Worm (Caenorhabditis elegans) whole organism, L3 larva: ENCODE data around the gene tbc-14.
A peak's percentile ranks its signal among the peaks of the same experiment; 100 is the strongest.

Experiments
- R02D3.7 ChIP-seq: fragments of 150-350 bp; optimal IDR thresholded peaks from 2 replicates; lab custom pipeline; 2014; ENCODE audit warnings: missing biosample characterization, missing genetic modification characterization
- ZK546.5 ChIP-seq: sonication (generic microtip); optimal IDR thresholded peaks from 2 replicates; lab custom pipeline; 2017; ENCODE audit warnings: missing biosample characterization, missing genetic modification characterization
- aly-2 ChIP-seq: fragments of 150-350 bp; optimal IDR thresholded peaks from 2 replicates; lab custom pipeline; 2014; ENCODE audit warnings: missing biosample characterization, missing genetic modification characterization
- ama-1 ChIP-seq: fragments of 150-350 bp; optimal IDR thresholded peaks from 2 replicates; lab custom pipeline; 2018
- ceh-16 ChIP-seq: sonication (generic microtip); optimal IDR thresholded peaks from 2 replicates; lab custom pipeline; 2017; ENCODE audit warnings: missing biosample characterization, missing genetic modification characterization
- ceh-28 ChIP-seq: fragments of 150-350 bp; optimal IDR thresholded peaks from 2 replicates; lab custom pipeline; 2014; ENCODE audit warnings: missing biosample characterization, missing genetic modification reagents, missing genetic modification characterization
- ceh-82 ChIP-seq: fragments of 150-350 bp; optimal IDR thresholded peaks from 2 replicates; lab custom pipeline; 2014; ENCODE audit warnings: missing biosample characterization, missing genetic modification characterization
- ceh-9 ChIP-seq: sonication (generic microtip); optimal IDR thresholded peaks from 2 replicates; lab custom pipeline; 2018; ENCODE audit warnings: missing biosample characterization, missing genetic modification characterization
- daf-12 ChIP-seq: fragments of 150-350 bp; optimal IDR thresholded peaks from 2 replicates; lab custom pipeline; 2014; ENCODE audit warnings: missing biosample characterization, missing genetic modification reagents, missing genetic modification characterization
- egl-27 ChIP-seq: sonication (generic microtip); optimal IDR thresholded peaks from 4 replicates; lab custom pipeline; 2017; ENCODE audit warnings: missing biosample characterization, missing genetic modification reagents, missing genetic modification characterization
- egl-5 ChIP-seq: fragments of 150-350 bp; optimal IDR thresholded peaks from 2 replicates; lab custom pipeline; 2017; ENCODE audit warnings: missing biosample characterization, missing genetic modification reagents, missing genetic modification characterization, inconsistent platforms
- elt-1 ChIP-seq: fragments of 150-350 bp; optimal IDR thresholded peaks from 2 replicates; lab custom pipeline; 2014; ENCODE audit warnings: missing biosample characterization, missing genetic modification characterization
- elt-2 ChIP-seq: sonication (generic microtip); optimal IDR thresholded peaks from 2 replicates; lab custom pipeline; 2016; ENCODE audit warnings: missing genetic modification reagents, mild to moderate bottlenecking, missing genetic modification characterization, missing compliant biosample characterization
- elt-3 ChIP-seq, 3 experiments: fragments of 150-350 bp in 1 of 3; sonication (generic microtip) in 2 of 3; optimal IDR thresholded peaks; 2 replicates in 2 of 3; 4 replicates in 1 of 3; lab custom pipeline; 2014 to 2017; ENCODE audit warnings: missing biosample characterization in 3 of 3, missing genetic modification characterization in 3 of 3
- eor-1 ChIP-seq, 2 experiments: fragments of 150-350 bp; optimal IDR thresholded peaks; 2 replicates each; lab custom pipeline; 2014 to 2018; ENCODE audit warnings: missing biosample characterization in 2 of 2, missing genetic modification characterization in 2 of 2
- fkh-10 ChIP-seq: sonication (generic microtip); optimal IDR thresholded peaks from 2 replicates; lab custom pipeline; 2017; ENCODE audit warnings: missing biosample characterization, missing genetic modification reagents, missing genetic modification characterization
- fkh-2 ChIP-seq: fragments of 150-350 bp; optimal IDR thresholded peaks from 2 replicates; lab custom pipeline; 2014; ENCODE audit warnings: missing biosample characterization, missing genetic modification reagents, missing genetic modification characterization
- fos-1 ChIP-seq: fragments of 150-350 bp; optimal IDR thresholded peaks from 2 replicates; lab custom pipeline; 2014; ENCODE audit warnings: missing biosample characterization, missing genetic modification characterization
- hmg-11 ChIP-seq: sonication (generic microtip); optimal IDR thresholded peaks from 2 replicates; lab custom pipeline; 2016; ENCODE audit warnings: missing genetic modification characterization, missing compliant biosample characterization
- jun-1 ChIP-seq: fragments of 150-350 bp; optimal IDR thresholded peaks from 2 replicates; lab custom pipeline; 2014; ENCODE audit warnings: missing biosample characterization, missing genetic modification reagents, missing genetic modification characterization
- lin-15B ChIP-seq: fragments of 150-350 bp; optimal IDR thresholded peaks from 2 replicates; lab custom pipeline; 2014; ENCODE audit warnings: missing biosample characterization, missing genetic modification characterization
- lin-39 ChIP-seq: fragments of 150-350 bp; optimal IDR thresholded peaks from 2 replicates; lab custom pipeline; 2018; ENCODE audit warnings: missing biosample characterization, missing genetic modification reagents, missing genetic modification characterization
- lsy-12 ChIP-seq: sonication (generic microtip); optimal IDR thresholded peaks from 2 replicates; lab custom pipeline; 2016; ENCODE audit warnings: mild to moderate bottlenecking, missing genetic modification characterization, missing compliant biosample characterization
- mdl-1 ChIP-seq: fragments of 150-350 bp; optimal IDR thresholded peaks from 2 replicates; lab custom pipeline; 2014; ENCODE audit warnings: missing biosample characterization, missing genetic modification characterization
- mml-1 ChIP-seq: fragments of 150-350 bp; sonication (generic microtip); optimal IDR thresholded peaks from 3 replicates; lab custom pipeline; 2014; ENCODE audit warnings: missing biosample characterization, missing genetic modification characterization
- nfya-1 ChIP-seq: sonication (generic microtip); optimal IDR thresholded peaks from 2 replicates; lab custom pipeline; 2017; ENCODE audit warnings: missing genetic modification characterization, mild to moderate bottlenecking, missing compliant biosample characterization, antibody characterized with exemption, moderate library complexity; ENCODE audit not compliant: insufficient read depth
- nhr-11 ChIP-seq: fragments of 150-350 bp; optimal IDR thresholded peaks from 2 replicates; lab custom pipeline; 2014; ENCODE audit warnings: missing biosample characterization, missing genetic modification characterization
- nhr-12 ChIP-seq: fragments of 150-350 bp; optimal IDR thresholded peaks from 2 replicates; lab custom pipeline; 2014; ENCODE audit warnings: missing biosample characterization, missing genetic modification characterization
- nhr-23 ChIP-seq: fragments of 150-350 bp; optimal IDR thresholded peaks from 2 replicates; lab custom pipeline; 2014; ENCODE audit warnings: missing biosample characterization, missing genetic modification reagents, missing genetic modification characterization
- nhr-237 ChIP-seq: fragments of 150-350 bp; optimal IDR thresholded peaks from 2 replicates; lab custom pipeline; 2014; ENCODE audit warnings: missing biosample characterization, missing genetic modification characterization
- nhr-25 ChIP-seq: sonication (generic microtip); optimal IDR thresholded peaks from 2 replicates; lab custom pipeline; 2017; ENCODE audit warnings: missing biosample characterization, missing genetic modification characterization
- nhr-28 ChIP-seq: fragments of 150-350 bp; optimal IDR thresholded peaks from 2 replicates; lab custom pipeline; 2014; ENCODE audit warnings: missing biosample characterization, missing genetic modification characterization
- nhr-43 ChIP-seq: sonication (generic microtip); optimal IDR thresholded peaks from 2 replicates; lab custom pipeline; 2016; ENCODE audit warnings: mild to moderate bottlenecking, missing genetic modification characterization, missing compliant biosample characterization; ENCODE audit not compliant: poor library complexity, severe bottlenecking
- nhr-67 ChIP-seq: fragments of 150-350 bp; optimal IDR thresholded peaks from 2 replicates; lab custom pipeline; 2014; ENCODE audit warnings: missing biosample characterization, missing genetic modification characterization
- nhr-76 ChIP-seq: fragments of 150-350 bp; sonication (generic microtip); optimal IDR thresholded peaks from 5 replicates; lab custom pipeline; 2014; ENCODE audit warnings: missing biosample characterization, missing genetic modification characterization
- nhr-77 ChIP-seq: fragments of 150-350 bp; optimal IDR thresholded peaks from 2 replicates; lab custom pipeline; 2014; ENCODE audit warnings: missing biosample characterization, missing genetic modification characterization
- pha-4 ChIP-seq: fragments of 150-350 bp; optimal IDR thresholded peaks from 2 replicates; lab custom pipeline; 2014; ENCODE audit warnings: missing biosample characterization, missing genetic modification reagents, missing genetic modification characterization
- pqm-1 ChIP-seq: fragments of 150-350 bp; optimal IDR thresholded peaks from 2 replicates; lab custom pipeline; 2017; ENCODE audit warnings: missing biosample characterization, missing genetic modification characterization, inconsistent platforms
- sea-2 ChIP-seq: fragments of 150-350 bp; sonication (generic microtip); optimal IDR thresholded peaks from 4 replicates; lab custom pipeline; 2014; ENCODE audit warnings: missing biosample characterization, missing genetic modification reagents, missing genetic modification characterization
- skn-1 ChIP-seq: fragments of 150-350 bp; optimal IDR thresholded peaks from 2 replicates; lab custom pipeline; 2014; ENCODE audit warnings: missing biosample characterization, missing genetic modification characterization
- snpc-4 ChIP-seq: fragments of 150-350 bp; optimal IDR thresholded peaks from 2 replicates; lab custom pipeline; 2014; ENCODE audit warnings: missing biosample characterization, missing genetic modification characterization
- tbx-2 ChIP-seq: sonication (generic microtip); optimal IDR thresholded peaks from 2 replicates; lab custom pipeline; 2016; ENCODE audit warnings: mild to moderate bottlenecking, missing genetic modification characterization, missing compliant biosample characterization
- unc-39 ChIP-seq: sonication (generic microtip); optimal IDR thresholded peaks from 4 replicates; lab custom pipeline; 2017; ENCODE audit warnings: missing biosample characterization, missing genetic modification characterization
- unc-62 ChIP-seq: fragments of 150-350 bp; sonication (generic microtip); optimal IDR thresholded peaks from 4 replicates; lab custom pipeline; 2014; ENCODE audit warnings: missing biosample characterization, missing genetic modification reagents, missing genetic modification characterization
- zag-1 ChIP-seq: fragments of 150-350 bp; optimal IDR thresholded peaks from 2 replicates; lab custom pipeline; 2014; ENCODE audit warnings: missing biosample characterization, missing genetic modification characterization
- ztf-11 ChIP-seq: fragments of 150-350 bp; optimal IDR thresholded peaks from 2 replicates; lab custom pipeline; 2014; ENCODE audit warnings: missing biosample characterization, missing genetic modification characterization
- ztf-4 ChIP-seq: fragments of 150-350 bp; optimal IDR thresholded peaks from 2 replicates; lab custom pipeline; 2014; ENCODE audit warnings: missing biosample characterization, missing genetic modification characterization

Gene tbc-14

DNA sequence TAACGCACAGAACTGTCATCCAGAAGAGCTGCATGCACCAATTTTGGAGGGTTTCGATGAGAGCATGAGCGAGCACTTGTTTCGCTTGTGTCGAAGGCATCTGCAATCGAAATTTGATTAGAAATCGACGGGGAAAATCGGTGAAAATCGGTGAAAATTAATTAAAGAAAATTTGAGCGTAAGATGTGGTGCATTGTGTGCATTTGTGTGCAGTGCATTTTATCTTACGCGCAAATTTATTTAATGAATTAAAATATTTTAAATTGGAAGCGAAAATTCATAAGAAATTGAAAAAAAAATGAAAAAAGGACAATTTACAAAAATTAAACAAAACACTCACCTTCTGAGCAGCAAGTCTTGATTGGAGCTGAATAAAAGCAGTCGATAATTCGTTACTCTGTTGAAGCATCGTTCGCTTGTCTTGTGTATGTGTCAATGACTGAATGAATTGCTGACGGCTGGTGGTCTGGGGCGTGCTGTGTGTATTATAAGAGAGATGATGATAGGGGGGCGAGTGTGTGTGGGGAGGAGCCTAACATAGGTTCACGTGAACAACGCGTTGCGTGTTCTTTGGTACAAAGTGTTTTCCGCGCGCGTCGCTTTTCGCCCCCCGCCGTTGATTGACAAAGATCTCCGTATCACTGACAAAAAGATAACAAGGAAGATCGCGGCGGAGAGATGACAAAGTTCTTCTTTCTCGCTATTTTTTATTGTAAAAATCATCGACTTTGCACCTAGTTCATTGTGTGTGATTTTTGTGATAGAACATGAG lies 14.4 kb upstream of the tbc-14 start:
- TF ChIP-seq elt-3 (tag; optimal IDR thresholded peaks at IDR 0.05; lab: Kevin White, UChicago) (peak in 2 of 3 experiments; percentile 5 to 89), nhr-23 (tag; lab: Kevin White, UChicago) (peak; percentile 82), ceh-82 (no peak), R02D3.7 (tag; lab: Kevin White, UChicago) (peak; percentile 4), tbx-2 (tag; lab: Kevin White, UChicago) (peak; percentile 37), daf-12 (tag; lab: Kevin White, UChicago) (no peak), aly-2 (no peak), ztf-11 (tag; lab: Kevin White, UChicago) (no peak), lin-39 (tag; lab: Kevin White, UChicago) (peak; percentile 90), zag-1 (tag; lab: Kevin White, UChicago) (no peak), eor-1 (tag; optimal IDR thresholded peaks at IDR 0.05; lab: Kevin White, UChicago) (no peak), nhr-12 (tag; lab: Kevin White, UChicago) (no peak), nhr-43 (tag; lab: Kevin White, UChicago) (peak; percentile 94), lin-15B (tag; lab: Kevin White, UChicago) (peak; percentile 22), ztf-4 (tag; lab: Kevin White, UChicago) (no peak), egl-27 (peak; percentile 84), elt-2 (tag; lab: Kevin White, UChicago) (peak; percentile 97), nhr-67 (no peak), nhr-237 (tag; lab: Kevin White, UChicago) (no peak), jun-1 (tag; lab: Kevin White, UChicago) (peak; percentile 86), fos-1 (tag; lab: Kevin White, UChicago) (peak; percentile 2), nfya-1 (tag; lab: Kevin White, UChicago) (peak; percentile 74), nhr-25 (tag; lab: Kevin White, UChicago) (peak; percentile 84), snpc-4 (peak; percentile 61), lsy-12 (tag; lab: Kevin White, UChicago) (peak; percentile 32), ama-1 (lab: Kevin White, UChicago) (peak; percentile 97), elt-1 (tag; lab: Kevin White, UChicago) (peak; percentile 70), sea-2 (GFP tag; lab: Kevin White, UChicago) (no peak), egl-5 (no peak), fkh-10 (no peak), ceh-16 (no peak), nhr-77 (tag; lab: Kevin White, UChicago) (no peak), skn-1 (peak; percentile 81), pha-4 (peak; percentile 19), mml-1 (tag; lab: Kevin White, UChicago) (peak; percentile 88), ceh-9 (tag; lab: Kevin White, UChicago) (no peak), nhr-11 (peak; percentile 58), ZK546.5 (tag; lab: Kevin White, UChicago) (no peak), pqm-1 (tag; lab: Kevin White, UChicago) (peak; percentile 87), fkh-2 (tag; lab: Kevin White, UChicago) (no peak), hmg-11 (peak; percentile 7), nhr-76 (tag; lab: Kevin White, UChicago) (no peak), unc-62 (peak; percentile 76), unc-39 (tag; lab: Kevin White, UChicago) (no peak), ceh-28 (tag; lab: Kevin White, UChicago) (peak; percentile 59), mdl-1 (peak; percentile 75), nhr-28 (no peak)
